Fruit fly (Drosophila melanogaster) S2 (cell line): ENCODE data around the gene Jhbp1.
A peak's percentile ranks its signal among the peaks of the same experiment; 100 is the strongest.

Source experiments
- CG8478 ChIP-seq: fragments of >200 bp; optimal IDR thresholded peaks from 2 replicates; lab custom pipeline; 2018
- CTCF ChIP-seq, 2 experiments: fragments of >200 bp; optimal IDR thresholded peaks; 2 replicates each; lab custom pipeline; 2018

Jhbp1 gene

dm6 chr3R:4965145-4965544, at the start of gene Jhbp1:
Gene Jhbp1, plus strand, starts transcription at chr3R:4965445.
- TF ChIP-seq CTCF (optimal IDR thresholded peaks at IDR 0.05; lab: Kevin White, UChicago): no peak
- TF ChIP-seq CG8478: no peak

- TF ChIP-seq CTCF (optimal IDR thresholded peaks at IDR 0.05; lab: Kevin White, UChicago) (no peak), CG8478 (no peak)
Measured at dm6 chr3R:4947732-4948131, 17.5 kb upstream of the Jhbp1 start.

dm6 chr3R:4951764-4952570, 13.3 kb upstream of the Jhbp1 start:
- TF ChIP-seq CG8478 (no peak), CTCF (optimal IDR thresholded peaks at IDR 0.05; lab: Kevin White, UChicago) (no peak)

- TF ChIP-seq CG8478 (no peak), CTCF (optimal IDR thresholded peaks at IDR 0.05; lab: Kevin White, UChicago) (peak; percentile 55 to 64)
Measured at dm6 chr3R:4952571-4952929, 12.7 kb upstream of the Jhbp1 start, which contains the start of gene Ubc6. Gene Ubc6, minus strand, starts transcription at chr3R:4952682.

- TF ChIP-seq CG8478: no peak
- TF ChIP-seq CTCF (optimal IDR thresholded peaks at IDR 0.05; lab: Kevin White, UChicago): no peak
Measured at dm6 chr3R:4955152-4955551, 10.1 kb upstream of the Jhbp1 start, which contains the start of gene Jhbp3. Gene Jhbp3, minus strand, starts transcription at chr3R:4955252.

- TF ChIP-seq CG8478 (no peak), CTCF (optimal IDR thresholded peaks at IDR 0.05; lab: Kevin White, UChicago) (no peak)
Measured at dm6 chr3R:4957812-4958211, 7.4 kb upstream of the Jhbp1 start.

dm6 chr3R:4960107-4960506, 5.1 kb upstream of the Jhbp1 start:
- TF ChIP-seq CG8478: no peak
- TF ChIP-seq CTCF (optimal IDR thresholded peaks at IDR 0.05; lab: Kevin White, UChicago): no peak

dm6 chr3R:4960898-4961819, 4.1 kb upstream of the Jhbp1 start, which contains the start of gene Jhbp2:
Gene Jhbp2, minus strand, starts transcription at chr3R:4961351.
- TF ChIP-seq CTCF (optimal IDR thresholded peaks at IDR 0.05; lab: Kevin White, UChicago): no peak
- no peak for TF ChIP-seq CG8478

- TF ChIP-seq CG8478 (no peak), CTCF (optimal IDR thresholded peaks at IDR 0.05; lab: Kevin White, UChicago) (no peak)
Measured at dm6 chr3R:4961946-4962345, 3.3 kb upstream of the Jhbp1 start.

dm6 chr3R:4962689-4963088, 2.6 kb upstream of the Jhbp1 start:
- TF ChIP-seq CG8478 (no peak), CTCF (optimal IDR thresholded peaks at IDR 0.05; lab: Kevin White, UChicago) (peak; percentile 60 to 63)

dm6 chr3R:4963370-4963769, 1.9 kb upstream of the Jhbp1 start:
- TF ChIP-seq CG8478 (no peak), CTCF (optimal IDR thresholded peaks at IDR 0.05; lab: Kevin White, UChicago) (no peak)

- no peak for TF ChIP-seq CTCF (optimal IDR thresholded peaks at IDR 0.05; lab: Kevin White, UChicago)
- no peak for TF ChIP-seq CG8478
Measured at dm6 chr3R:4963917-4964316, 1.3 kb upstream of the Jhbp1 start.

- TF ChIP-seq CTCF (optimal IDR thresholded peaks at IDR 0.05; lab: Kevin White, UChicago) (no peak), CG8478 (no peak)
Measured at dm6 chr3R:4966246-4966937, 1.1 kb downstream of the Jhbp1 start.

- TF ChIP-seq CTCF (optimal IDR thresholded peaks at IDR 0.05; lab: Kevin White, UChicago) (no peak), CG8478 (no peak)
Measured at dm6 chr3R:4967281-4967680, 2.0 kb downstream of the Jhbp1 start.

- TF ChIP-seq CG8478 (no peak), CTCF (optimal IDR thresholded peaks at IDR 0.05; lab: Kevin White, UChicago) (peak; percentile 91 to 93)
Measured at dm6 chr3R:4969199-4969778, 4.0 kb downstream of the Jhbp1 start.
